Fruit fly (Drosophila melanogaster) whole organism, embryonic: Measurements from ENCODE around the gene CG1103.

Experiments used
- Abd-B ChIP-seq: fragments of 200-800 bp; sonication (Bioruptor generic); optimal IDR thresholded peaks from 2 replicates; lab custom pipeline; 2018; ENCODE audit warnings: missing biosample characterization, mild to moderate bottlenecking, missing genetic modification characterization, moderate library complexity
- Atf3 ChIP-seq: fragments of 200-800 bp; sonication (Bioruptor generic); optimal IDR thresholded peaks from 3 replicates; lab custom pipeline; 2016; ENCODE audit warnings: missing biosample characterization, missing genetic modification characterization
- Bdp1 ChIP-seq: fragments of 200-800 bp; sonication (Bioruptor generic); optimal IDR thresholded peaks from 3 replicates; lab custom pipeline; 2016; ENCODE audit warnings: missing biosample characterization, missing genetic modification characterization
- CG13424 ChIP-seq: fragments of 200-800 bp; sonication (Bioruptor generic); optimal IDR thresholded peaks from 2 replicates; lab custom pipeline; 2019; ENCODE audit warnings: missing biosample characterization, mild to moderate bottlenecking, missing genetic modification characterization, moderate library complexity
- CG15601 ChIP-seq: fragments of 200-800 bp; sonication (Bioruptor generic); optimal IDR thresholded peaks from 3 replicates; lab custom pipeline; 2019; ENCODE audit warnings: missing biosample characterization, mild to moderate bottlenecking, missing genetic modification characterization, moderate library complexity
- CG2116 ChIP-seq: fragments of 200-800 bp; sonication (Bioruptor generic); optimal IDR thresholded peaks from 3 replicates; lab custom pipeline; 2018; ENCODE audit warnings: missing biosample characterization, mild to moderate bottlenecking, missing genetic modification characterization
- CG2129 ChIP-seq: fragments of 200-800 bp; sonication (Bioruptor generic); IDR thresholded peaks from 2 replicates; pipeline ENCODE4 v1.3.6; 2022; ENCODE audit warnings: missing biosample characterization, missing genetic modification characterization; ENCODE audit not compliant: partially characterized antibody
- CG30403 ChIP-seq: fragments of 200-800 bp; sonication (Bioruptor generic); optimal IDR thresholded peaks from 3 replicates; lab custom pipeline; 2016; ENCODE audit warnings: missing biosample characterization, missing genetic modification characterization
- CG31224 ChIP-seq: fragments of 200-800 bp; sonication (Bioruptor generic); IDR thresholded peaks from 2 replicates; pipeline ENCODE4 v1.3.6; 2022; ENCODE audit warnings: missing biosample characterization, missing genetic modification characterization
- CG32767 ChIP-seq: fragments of 200-800 bp; sonication (Bioruptor generic); IDR thresholded peaks from 2 replicates; pipeline ENCODE4 v1.3.6; 2022; ENCODE audit warnings: missing biosample characterization, missing genetic modification characterization
- CG3281 ChIP-seq: fragments of 200-800 bp; sonication (Bioruptor generic); optimal IDR thresholded peaks from 3 replicates; lab custom pipeline; 2017; ENCODE audit warnings: missing biosample characterization, mild to moderate bottlenecking, missing genetic modification characterization
- CG4617 ChIP-seq: fragments of 200-800 bp; sonication (Bioruptor generic); optimal IDR thresholded peaks from 3 replicates; lab custom pipeline; 2016; ENCODE audit warnings: missing biosample characterization, missing genetic modification characterization, borderline replicate concordance
- CG6175 ChIP-seq: fragments of 200-800 bp; sonication (Bioruptor generic); IDR thresholded peaks from 3 replicates; pipeline ENCODE4 v1.3.6; 2022; ENCODE audit warnings: missing biosample characterization, missing genetic modification characterization
- CG6272 ChIP-seq: fragments of 200-800 bp; sonication (Bioruptor generic); IDR thresholded peaks from 2 replicates; pipeline ENCODE4 v1.3.6; 2022; ENCODE audit warnings: missing biosample characterization, missing genetic modification characterization
- CG7271 ChIP-seq: fragments of 200-800 bp; sonication (Bioruptor generic); optimal IDR thresholded peaks from 2 replicates; lab custom pipeline; 2018; ENCODE audit warnings: missing biosample characterization, mild to moderate bottlenecking, missing genetic modification characterization, moderate library complexity
- CG7372 ChIP-seq: fragments of 200-800 bp; sonication (Bioruptor generic); IDR thresholded peaks from 2 replicates; pipeline ENCODE4 v1.3.6; 2022; ENCODE audit warnings: missing biosample characterization, missing genetic modification characterization
- CG9215 ChIP-seq: fragments of 200-800 bp; sonication (Bioruptor generic); IDR thresholded peaks from 2 replicates; pipeline ENCODE4 v1.3.6; 2022; ENCODE audit warnings: missing biosample characterization, missing genetic modification characterization
- CG9727 ChIP-seq: fragments of 200-800 bp; sonication (Bioruptor generic); optimal IDR thresholded peaks from 3 replicates; lab custom pipeline; 2017; ENCODE audit warnings: missing biosample characterization, mild to moderate bottlenecking, missing genetic modification characterization
- CG9797 ChIP-seq: fragments of 200-800 bp; sonication (Bioruptor generic); optimal IDR thresholded peaks from 3 replicates; lab custom pipeline; 2018; ENCODE audit warnings: missing biosample characterization, mild to moderate bottlenecking, missing genetic modification characterization
- Dfd ChIP-seq, 2 experiments: fragments of >200 bp; optimal IDR thresholded peaks; 2 replicates each; lab custom pipeline; 2017; ENCODE audit warnings: missing biosample characterization in 2 of 2, missing genetic modification characterization in 2 of 2
- Dip3 ChIP-seq: fragments of 200-800 bp; sonication (Bioruptor generic); optimal IDR thresholded peaks from 3 replicates; lab custom pipeline; 2016; ENCODE audit warnings: missing biosample characterization, missing genetic modification characterization
- Dll ChIP-seq: fragments of 200-800 bp; sonication (Bioruptor generic); IDR thresholded peaks from 4 replicates; pipeline ENCODE4 v1.3.6; 2022; ENCODE audit warnings: missing biosample characterization, missing genetic modification characterization; ENCODE audit not compliant: partially characterized antibody
- HLH4C ChIP-seq: fragments of 200-800 bp; sonication (Bioruptor generic); IDR thresholded peaks from 3 replicates; pipeline ENCODE4 v1.3.6; 2022; ENCODE audit warnings: missing biosample characterization, missing genetic modification characterization; ENCODE audit not compliant: partially characterized antibody
- HmgD ChIP-seq: fragments of 200-800 bp; sonication (Bioruptor generic); optimal IDR thresholded peaks from 3 replicates; lab custom pipeline; 2016; ENCODE audit warnings: missing biosample characterization, missing genetic modification characterization
- Max ChIP-seq: fragments of 200-800 bp; sonication (Bioruptor generic); optimal IDR thresholded peaks from 2 replicates; lab custom pipeline; 2016; ENCODE audit warnings: missing biosample characterization, mild to moderate bottlenecking, missing genetic modification characterization
- Mes4 ChIP-seq: fragments of 200-800 bp; sonication (Bioruptor generic); optimal IDR thresholded peaks from 2 replicates; lab custom pipeline; 2016; ENCODE audit warnings: missing biosample characterization, missing genetic modification characterization
- Neu2 ChIP-seq: fragments of 200-800 bp; sonication (Bioruptor generic); optimal IDR thresholded peaks from 3 replicates; lab custom pipeline; 2016; ENCODE audit warnings: missing biosample characterization, missing genetic modification characterization, borderline replicate concordance
- NfI ChIP-seq: fragments of 200-800 bp; sonication (Bioruptor generic); optimal IDR thresholded peaks from 3 replicates; lab custom pipeline; 2018; ENCODE audit warnings: missing biosample characterization, mild to moderate bottlenecking, missing genetic modification characterization, moderate library complexity
- Ravus ChIP-seq: fragments of 200-800 bp; sonication (Bioruptor generic); IDR thresholded peaks from 2 replicates; pipeline ENCODE4 v1.3.6; 2022; ENCODE audit warnings: missing biosample characterization, missing genetic modification characterization
- Spps ChIP-seq: fragments of 200-800 bp; sonication (Bioruptor generic); optimal IDR thresholded peaks from 2 replicates; lab custom pipeline; 2018; ENCODE audit warnings: missing biosample characterization, mild to moderate bottlenecking, missing genetic modification characterization
- YL-1 ChIP-seq: fragments of 200-800 bp; sonication (Bioruptor generic); optimal IDR thresholded peaks from 3 replicates; lab custom pipeline; 2017; ENCODE audit warnings: missing biosample characterization, mild to moderate bottlenecking, missing genetic modification characterization
- al ChIP-seq: fragments of 200-800 bp; sonication (Bioruptor generic); IDR thresholded peaks from 2 replicates; pipeline ENCODE4 v1.3.6; 2022; ENCODE audit warnings: missing biosample characterization, missing genetic modification characterization
- az2 ChIP-seq: fragments of 200-800 bp; sonication (Bioruptor generic); optimal IDR thresholded peaks from 3 replicates; lab custom pipeline; 2016; ENCODE audit warnings: missing biosample characterization, missing genetic modification characterization
- br ChIP-seq: fragments of >200 bp; optimal IDR thresholded peaks from 2 replicates; lab custom pipeline; 2017
- bsh ChIP-seq, 2 experiments: fragments of 200-800 bp; sonication (Bioruptor generic); optimal IDR thresholded peaks; 2 replicates each; lab custom pipeline; 2017 to 2018; ENCODE audit warnings: mild to moderate bottlenecking in 2 of 2, missing biosample characterization in 2 of 2, missing genetic modification characterization in 2 of 2, moderate library complexity in 1 of 2
- crol ChIP-seq: fragments of 200-800 bp; sonication (Bioruptor generic); IDR thresholded peaks from 2 replicates; pipeline ENCODE4 v1.3.6; 2022; ENCODE audit warnings: missing biosample characterization, missing genetic modification characterization
- disco-r ChIP-seq: fragments of 200-800 bp; sonication (Bioruptor generic); optimal IDR thresholded peaks from 2 replicates; lab custom pipeline; 2016; ENCODE audit warnings: missing biosample characterization, missing genetic modification characterization
- dm ChIP-seq: fragments of 200-800 bp; sonication (Bioruptor generic); optimal IDR thresholded peaks from 3 replicates; lab custom pipeline; 2016; ENCODE audit warnings: missing biosample characterization, missing genetic modification characterization
- dmrt11E ChIP-seq: fragments of 200-800 bp; sonication (Bioruptor generic); optimal IDR thresholded peaks from 3 replicates; lab custom pipeline; 2018; ENCODE audit warnings: missing biosample characterization, mild to moderate bottlenecking, missing genetic modification characterization, moderate library complexity
- emc ChIP-seq: fragments of 200-800 bp; sonication (Bioruptor generic); optimal IDR thresholded peaks from 2 replicates; lab custom pipeline; 2016; ENCODE audit warnings: missing biosample characterization, missing genetic modification characterization
- grn ChIP-seq: fragments of 200-800 bp; sonication (Bioruptor generic); optimal IDR thresholded peaks from 3 replicates; lab custom pipeline; 2017; ENCODE audit warnings: missing biosample characterization, missing genetic modification characterization
- mirr ChIP-seq: fragments of 200-800 bp; sonication (Bioruptor generic); optimal IDR thresholded peaks from 3 replicates; lab custom pipeline; 2018; ENCODE audit warnings: missing biosample characterization, mild to moderate bottlenecking, missing genetic modification characterization
- nerfin-1 ChIP-seq: fragments of 200-800 bp; sonication (Bioruptor generic); optimal IDR thresholded peaks from 3 replicates; lab custom pipeline; 2019; ENCODE audit warnings: missing biosample characterization, mild to moderate bottlenecking, missing genetic modification characterization, moderate library complexity
- nerfin-2 ChIP-seq: fragments of 200-800 bp; sonication (Bioruptor generic); IDR thresholded peaks from 2 replicates; pipeline ENCODE4 v1.3.6; 2022; ENCODE audit warnings: missing biosample characterization, missing genetic modification characterization; ENCODE audit not compliant: partially characterized antibody
- pb ChIP-seq: fragments of 200-800 bp; sonication (Bioruptor generic); optimal IDR thresholded peaks from 3 replicates; lab custom pipeline; 2016; ENCODE audit warnings: missing biosample characterization, missing genetic modification characterization
- prd ChIP-seq, 3 experiments: fragments of >200 bp in 2 of 3; fragments of 200-800 bp in 1 of 3; sonication (Bioruptor generic) in 1 of 3; optimal IDR thresholded peaks in 2 of 3; IDR thresholded peaks in 1 of 3; 2 replicates in 2 of 3; 3 replicates in 1 of 3; pipeline versions ENCODE4 v1.3.6 to Lab custom; 2017 to 2022; ENCODE audit warnings: missing biosample characterization in 1 of 3, missing genetic modification characterization in 1 of 3
- sens ChIP-seq: fragments of 200-800 bp; sonication (Bioruptor generic); peaks from one replicate; lab custom pipeline; 2016; ENCODE audit warnings: missing biosample characterization, missing genetic modification characterization
- stc ChIP-seq: fragments of 200-800 bp; sonication (Bioruptor generic); IDR thresholded peaks from 2 replicates; pipeline ENCODE4 v1.3.6; 2022; ENCODE audit warnings: missing biosample characterization, missing genetic modification characterization
- unc-4 ChIP-seq: fragments of 200-800 bp; sonication (Bioruptor generic); IDR thresholded peaks from 2 replicates; pipeline ENCODE4 v1.3.6; 2022; ENCODE audit warnings: missing biosample characterization, missing genetic modification characterization; ENCODE audit not compliant: partially characterized antibody
- usp ChIP-seq: fragments of >200 bp; optimal IDR thresholded peaks from 2 replicates; lab custom pipeline; 2017; ENCODE audit warnings: missing biosample characterization, missing genetic modification characterization
- vvl ChIP-seq: fragments of 200-800 bp; sonication (Bioruptor generic); IDR thresholded peaks from 2 replicates; pipeline ENCODE4 v1.3.6; 2022; ENCODE audit warnings: missing biosample characterization, missing genetic modification characterization

CG1103 gene

DNA sequence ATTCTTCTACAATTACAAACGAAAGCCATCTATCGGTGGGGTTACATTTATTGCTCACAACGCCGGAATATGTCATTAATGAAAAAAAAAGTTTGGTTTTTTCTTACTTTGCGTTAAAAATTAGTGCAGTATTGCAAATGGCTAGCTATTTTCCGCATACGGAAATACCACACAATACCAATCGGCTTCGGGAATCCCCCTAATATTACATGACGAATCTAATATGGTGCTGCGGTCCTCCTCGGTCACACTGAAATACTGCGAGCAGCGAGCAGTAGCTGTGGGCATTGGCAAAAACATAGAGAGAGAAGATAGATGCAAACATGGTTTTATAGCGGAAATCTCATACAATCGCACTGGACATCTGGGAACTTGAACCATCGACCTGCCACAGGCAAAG, 49.9 kb downstream of the CG1103 start, which contains the start of gene tub (continued):
- TF ChIP-seq Dip3 (GFP tag; lab: Kevin White, UChicago) (peak; percentile 16), Mes4 (GFP tag; lab: Kevin White, UChicago) (peak; percentile 21), grn (GFP tag; lab: Kevin White, UChicago) (no peak), crol (GFP tag; lab: Robert Waterston, UW) (no peak), CG9797 (GFP tag; lab: Kevin White, UChicago) (peak; percentile 84), bsh (GFP tag; optimal IDR thresholded peaks at IDR 0.05; lab: Kevin White, UChicago) (peak in 1 of 2 experiments; percentile 26), al (no peak), CG15601 (tag; lab: Kevin White, UChicago) (no peak), Atf3 (no peak), emc (GFP tag; lab: Kevin White, UChicago) (peak; percentile 1), Dfd (GFP tag; optimal IDR thresholded peaks at IDR 0.05; lab: Kevin White, UChicago) (no peak), Bdp1 (GFP tag; lab: Kevin White, UChicago) (no peak), HLH4C (GFP tag; lab: Robert Waterston, UW) (no peak), CG32767 (GFP tag; lab: Robert Waterston, UW) (0 out of 2 replicates have a peak, but pooled peaks have one; percentile 39), disco-r (GFP tag; lab: Kevin White, UChicago) (no peak), nerfin-2 (GFP tag; lab: Robert Waterston, UW) (no peak), CG2116 (GFP tag; lab: Kevin White, UChicago) (peak; percentile 36), pb (no peak), br (no peak), CG31224 (GFP tag; lab: Robert Waterston, UW) (no peak), prd (optimal IDR thresholded peaks at IDR 0.05; lab: Kevin White, UChicago) (no peak), prd (GFP tag; IDR thresholded peaks at IDR 0.05; lab: Robert Waterston, UW) (peak; percentile 41; the same call in 2 of the 3 replicates), sens (GFP tag; lab: Kevin White, UChicago) (peak; percentile 91), CG6272 (GFP tag; lab: Robert Waterston, UW) (no peak), dmrt11E (tag; lab: Kevin White, UChicago) (peak; percentile 12), unc-4 (GFP tag; lab: Robert Waterston, UW) (0 out of 2 replicates have a peak, but pooled peaks have one; percentile 22), Spps (no peak), CG30403 (GFP tag; lab: Kevin White, UChicago) (peak; percentile 41), usp (GFP tag; lab: Kevin White, UChicago) (no peak), CG7372 (GFP tag; lab: Robert Waterston, UW) (peak; percentile 29; the same call in 1 of the 2 replicates), CG9215 (no peak), YL-1 (peak; percentile 45), vvl (GFP tag; lab: Robert Waterston, UW) (peak; percentile 55; the same call in 1 of the 2 replicates), Ravus (GFP tag; lab: Robert Waterston, UW) (no peak), stc (GFP tag; lab: Robert Waterston, UW) (no peak), az2 (GFP tag; lab: Kevin White, UChicago) (peak; percentile 35), mirr (GFP tag; lab: Kevin White, UChicago) (no peak), CG7271 (tag; lab: Kevin White, UChicago) (no peak), CG13424 (tag; lab: Kevin White, UChicago) (peak; percentile 24), CG6175 (GFP tag; lab: Robert Waterston, UW) (no peak), Abd-B (GFP tag; lab: Kevin White, UChicago) (no peak), Neu2 (GFP tag; lab: Kevin White, UChicago) (no peak), HmgD (peak; percentile 67), dm (GFP tag; lab: Kevin White, UChicago) (peak; percentile 33), CG9727 (GFP tag; lab: Kevin White, UChicago) (no peak), nerfin-1 (tag; lab: Kevin White, UChicago) (peak; percentile 27), NfI (peak; percentile 59), Max (GFP tag; lab: Kevin White, UChicago) (peak; percentile 8), CG2129 (no peak), Dll (GFP tag; lab: Robert Waterston, UW) (0 out of 4 replicates have a peak, but pooled peaks have one; percentile 19), CG3281 (GFP tag; lab: Kevin White, UChicago) (peak; percentile 47), CG4617 (GFP tag; lab: Kevin White, UChicago) (peak; percentile 69)
